Worm (Caenorhabditis elegans): ENCODE data around the gene sedl-1.
"Not testable (repeated sequence)": the region's sequence is repeated elsewhere in the genome, so short reads cannot be mapped to it uniquely, and the experiment has no call there.

sedl-1 gene

ce11 chrX:1412844-1413243, 27.2 kb downstream of the sedl-1 start, which contains the start of gene srh-19:
TSS of gene srh-19 (plus strand) at chrX:1413144.
- TF ChIP-seq hnd-1 (tag; optimal IDR thresholded peaks at IDR 0.05) (no peak), tbx-37 (GFP tag; conservative IDR thresholded peaks at IDR 0.05) (no peak), hmg-4 (GFP tag; optimal IDR thresholded peaks at IDR 0.05) (no peak), ama-1 (optimal IDR thresholded peaks at IDR 0.05) (no peak), ceh-13 (GFP tag; optimal IDR thresholded peaks at IDR 0.05) (no peak), flt-1 (GFP tag; IDR thresholded peaks at IDR 0.05) (no peak), hmbx-1 (tag; optimal IDR thresholded peaks at IDR 0.05) (no peak), pes-1 (GFP tag; IDR thresholded peaks at IDR 0.05) (no peak), aly-1 (tag; optimal IDR thresholded peaks at IDR 0.05) (no peak), ceh-36 (tag; optimal IDR thresholded peaks at IDR 0.05) (no peak), F13C5.2 (tag; optimal IDR thresholded peaks at IDR 0.05) (no peak), B0310.2 (tag; optimal IDR thresholded peaks at IDR 0.05) (no peak), scrt-1 (GFP tag; IDR thresholded peaks at IDR 0.05) (no peak), ets-7 (tag; optimal IDR thresholded peaks at IDR 0.05) (no peak), sea-1 (GFP tag; conservative IDR thresholded peaks at IDR 0.05) (no peak), tra-4 (tag; optimal IDR thresholded peaks at IDR 0.05) (no peak), tbx-11 (GFP tag; IDR thresholded peaks at IDR 0.05) (no peak)

DNA sequence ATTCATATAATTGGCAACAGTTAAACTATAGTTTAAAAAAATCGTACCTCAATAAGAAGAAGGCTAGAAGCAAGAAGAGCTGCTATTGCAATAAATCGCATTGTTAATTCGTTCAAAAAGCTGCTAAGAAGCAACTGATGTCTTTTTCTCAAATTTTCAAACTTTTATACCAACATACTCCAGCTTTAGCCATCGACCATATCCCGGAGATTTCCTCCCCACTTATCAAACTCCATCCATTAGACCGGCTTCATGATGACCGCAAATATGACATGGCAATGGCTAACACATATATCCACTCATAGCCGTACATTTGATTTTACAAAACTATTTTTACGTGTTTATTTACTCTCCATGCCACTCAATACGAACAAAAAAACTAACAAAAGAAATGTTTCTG, 29.5 kb downstream of the sedl-1 start, which contains the start of gene abu-2:
Gene abu-2 (minus strand): TSS at position 101 of the 400 bp plus-strand sequence.
- TF ChIP-seq pes-1 (GFP tag; IDR thresholded peaks at IDR 0.05), result no peak
- no peak for TF ChIP-seq tbx-11 (GFP tag; IDR thresholded peaks at IDR 0.05)
- TF ChIP-seq flt-1 (GFP tag; IDR thresholded peaks at IDR 0.05), result no peak
- TF ChIP-seq B0310.2 (tag; optimal IDR thresholded peaks at IDR 0.05), result no peak
- TF ChIP-seq ceh-36 (tag; optimal IDR thresholded peaks at IDR 0.05), result no peak
- TF ChIP-seq sea-1 (GFP tag; conservative IDR thresholded peaks at IDR 0.05), result no peak
- TF ChIP-seq tra-4 (tag; optimal IDR thresholded peaks at IDR 0.05), result no peak
- no peak for TF ChIP-seq hnd-1 (tag; optimal IDR thresholded peaks at IDR 0.05)

- TF ChIP-seq ets-7 (tag; optimal IDR thresholded peaks at IDR 0.05) (no peak), flt-1 (GFP tag; IDR thresholded peaks at IDR 0.05) (no peak), tbx-37 (GFP tag; conservative IDR thresholded peaks at IDR 0.05) (no peak), pes-1 (GFP tag; IDR thresholded peaks at IDR 0.05) (no peak), scrt-1 (GFP tag; IDR thresholded peaks at IDR 0.05) (no peak), F13C5.2 (tag; optimal IDR thresholded peaks at IDR 0.05) (no peak), tbx-11 (GFP tag; IDR thresholded peaks at IDR 0.05) (no peak)
Observed at ce11 chrX:1409224-1409623, 30.8 kb downstream of the sedl-1 start.

DNA sequence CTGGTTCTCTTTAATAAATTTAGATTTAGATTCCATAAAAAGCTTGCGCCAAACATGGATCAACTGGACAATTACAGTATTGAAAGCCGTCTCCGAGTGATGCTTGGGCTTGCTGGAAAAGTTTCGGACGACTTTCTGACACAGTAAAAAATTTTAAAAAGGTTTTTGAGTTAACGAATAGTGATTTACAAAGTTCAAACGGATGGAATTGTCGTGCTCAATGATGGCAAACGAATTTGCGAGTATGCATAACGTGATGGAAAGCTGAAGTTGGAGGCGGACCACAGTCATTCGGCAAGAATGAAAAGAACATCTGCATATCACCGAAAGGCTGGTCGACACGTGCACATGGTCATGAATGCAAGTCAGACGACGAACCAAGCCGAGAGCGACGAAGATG, 36.1 kb downstream of the sedl-1 start, which contains the start of gene ZK402.1:
Gene ZK402.1 (plus strand): TSS at position 301 of the 400 bp plus-strand sequence.
- TF ChIP-seq hmg-4 (GFP tag; optimal IDR thresholded peaks at IDR 0.05); tbx-37 (GFP tag; conservative IDR thresholded peaks at IDR 0.05); flt-1 (GFP tag; IDR thresholded peaks at IDR 0.05): not testable (repeated sequence)

DNA sequence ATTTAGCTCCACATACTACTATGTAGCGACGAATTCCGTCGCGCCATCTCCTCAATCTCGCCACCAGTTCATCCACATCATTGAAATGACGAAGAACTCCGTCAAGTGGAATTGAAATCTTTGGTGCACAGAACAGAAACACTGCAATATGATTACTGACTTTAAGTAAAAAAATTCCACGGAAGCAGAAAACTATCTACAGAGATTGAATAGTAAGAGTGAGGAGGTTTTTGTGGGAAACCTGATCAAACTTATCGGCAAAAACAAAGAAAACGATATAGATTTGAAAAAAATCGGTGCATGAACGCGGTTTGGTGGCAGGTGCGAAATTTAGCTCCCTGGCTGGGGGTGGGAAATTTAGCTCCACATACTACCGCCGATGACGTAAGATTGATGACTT, 36.6 kb downstream of the sedl-1 start, which contains the start of gene ZK402.2:
Gene ZK402.2 (plus strand): TSS at position 301 of the 400 bp plus-strand sequence.
- not testable (repeated sequence) for TF ChIP-seq tbx-11 (GFP tag; IDR thresholded peaks at IDR 0.05); ceh-13 (GFP tag; optimal IDR thresholded peaks at IDR 0.05); hnd-1 (tag; optimal IDR thresholded peaks at IDR 0.05)

ce11 chrX:1401259-1401658, 38.8 kb downstream of the sedl-1 start, which contains the start of gene ZK402.5:
TSS of gene ZK402.5 (minus strand) at chrX:1401359.
- TF ChIP-seq flt-1 (GFP tag; IDR thresholded peaks at IDR 0.05), result no peak
- TF ChIP-seq sea-1 (GFP tag; conservative IDR thresholded peaks at IDR 0.05), result no peak
- TF ChIP-seq F13C5.2 (tag; optimal IDR thresholded peaks at IDR 0.05), result no peak
- no peak for TF ChIP-seq tbx-11 (GFP tag; IDR thresholded peaks at IDR 0.05)
- TF ChIP-seq hmg-4 (GFP tag; optimal IDR thresholded peaks at IDR 0.05), result no peak
- TF ChIP-seq aly-1 (tag; optimal IDR thresholded peaks at IDR 0.05), result no peak
- TF ChIP-seq scrt-1 (GFP tag; IDR thresholded peaks at IDR 0.05), result no peak
- TF ChIP-seq ama-1 (optimal IDR thresholded peaks at IDR 0.05), result no peak

ce11 chrX:1397516-1397915, 42.5 kb downstream of the sedl-1 start, which contains the start of gene H39E20.1:
TSS of gene H39E20.1 (minus strand) at chrX:1397616.
- TF ChIP-seq ceh-13 (GFP tag; optimal IDR thresholded peaks at IDR 0.05) (no peak), ceh-36 (tag; optimal IDR thresholded peaks at IDR 0.05) (no peak), sea-1 (GFP tag; conservative IDR thresholded peaks at IDR 0.05) (no peak), tbx-37 (GFP tag; conservative IDR thresholded peaks at IDR 0.05) (no peak), flt-1 (GFP tag; IDR thresholded peaks at IDR 0.05) (no peak), F13C5.2 (tag; optimal IDR thresholded peaks at IDR 0.05) (no peak), hmbx-1 (tag; optimal IDR thresholded peaks at IDR 0.05) (no peak), aly-1 (tag; optimal IDR thresholded peaks at IDR 0.05) (no peak), hnd-1 (tag; optimal IDR thresholded peaks at IDR 0.05) (no peak), pes-1 (GFP tag; IDR thresholded peaks at IDR 0.05) (no peak), hmg-4 (GFP tag; optimal IDR thresholded peaks at IDR 0.05) (no peak), tbx-11 (GFP tag; IDR thresholded peaks at IDR 0.05) (no peak), ets-7 (tag; optimal IDR thresholded peaks at IDR 0.05) (no peak), tra-4 (tag; optimal IDR thresholded peaks at IDR 0.05) (no peak), ama-1 (optimal IDR thresholded peaks at IDR 0.05) (no peak), B0310.2 (tag; optimal IDR thresholded peaks at IDR 0.05) (no peak), scrt-1 (GFP tag; IDR thresholded peaks at IDR 0.05) (no peak)

DNA sequence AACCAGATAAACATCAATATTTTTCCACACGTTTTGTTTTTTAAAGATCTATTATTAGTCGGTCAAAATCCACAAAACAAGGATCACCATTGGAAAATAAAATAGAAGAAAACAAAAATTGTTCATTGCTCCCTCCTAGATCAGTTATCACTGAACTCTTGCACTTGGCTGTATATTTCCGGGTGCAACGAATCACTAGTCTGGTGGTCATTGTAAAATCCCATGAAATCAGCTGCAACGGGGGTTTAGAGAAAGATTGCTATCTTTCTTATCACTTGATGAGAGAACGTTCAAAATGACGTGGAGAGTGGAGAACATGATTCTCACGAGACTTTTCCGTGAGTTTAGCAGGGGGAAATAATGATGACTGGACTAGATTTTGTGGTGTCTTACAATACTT, 44.3 kb downstream of the sedl-1 start:
- no peak for TF ChIP-seq sea-1 (GFP tag; conservative IDR thresholded peaks at IDR 0.05)
- no peak for TF ChIP-seq ceh-36 (tag; optimal IDR thresholded peaks at IDR 0.05)
- no peak for TF ChIP-seq F13C5.2 (tag; optimal IDR thresholded peaks at IDR 0.05)
- no peak for TF ChIP-seq flt-1 (GFP tag; IDR thresholded peaks at IDR 0.05)
- TF ChIP-seq pes-1 (GFP tag; IDR thresholded peaks at IDR 0.05), result no peak
- TF ChIP-seq aly-1 (tag; optimal IDR thresholded peaks at IDR 0.05), result no peak
- TF ChIP-seq hnd-1 (tag; optimal IDR thresholded peaks at IDR 0.05), result no peak
- no peak for TF ChIP-seq tra-4 (tag; optimal IDR thresholded peaks at IDR 0.05)
- no peak for TF ChIP-seq tbx-37 (GFP tag; conservative IDR thresholded peaks at IDR 0.05)
- no peak for TF ChIP-seq B0310.2 (tag; optimal IDR thresholded peaks at IDR 0.05)
- no peak for TF ChIP-seq scrt-1 (GFP tag; IDR thresholded peaks at IDR 0.05)
- no peak for TF ChIP-seq tbx-11 (GFP tag; IDR thresholded peaks at IDR 0.05)
- TF ChIP-seq hmg-4 (GFP tag; optimal IDR thresholded peaks at IDR 0.05), result no peak
- no peak for TF ChIP-seq ama-1 (optimal IDR thresholded peaks at IDR 0.05)
- TF ChIP-seq ceh-13 (GFP tag; optimal IDR thresholded peaks at IDR 0.05), result no peak
- no peak for TF ChIP-seq ets-7 (tag; optimal IDR thresholded peaks at IDR 0.05)
- TF ChIP-seq hmbx-1 (tag; optimal IDR thresholded peaks at IDR 0.05), result no peak

Measured in whole organism, early embryonic.